Worm (Caenorhabditis elegans): ENCODE data around the gene K07C5.13.

Gene K07C5.13

ce11 chrV:10320101-10320761 is 21.6 kb upstream of the K07C5.13 start, which contains the start of the genes gna-1 and B0024.13:
Gene gna-1 (minus strand): TSS chrV:10320151.
Gene B0024.13 (plus strand): TSS chrV:10320711.
- no peak for TF ChIP-seq nhr-21 (tag; optimal IDR thresholded peaks at IDR 0.05)
- peak; percentile 25 for TF ChIP-seq nhr-129 (tag; optimal IDR thresholded peaks at IDR 0.05)
- peak; percentile 53 for TF ChIP-seq snpc-4 (tag; optimal IDR thresholded peaks at IDR 0.05)
- TF ChIP-seq ceh-82 (tag; optimal IDR thresholded peaks at IDR 0.05), result no peak
- TF ChIP-seq nhr-237 (tag; optimal IDR thresholded peaks at IDR 0.05), result no peak
- no peak for TF ChIP-seq unc-39 (tag; optimal IDR thresholded peaks at IDR 0.05)
- peak; percentile 52 for TF ChIP-seq F13H6.1 (tag; optimal IDR thresholded peaks at IDR 0.05)
- no peak for TF ChIP-seq mdl-1 (tag; optimal IDR thresholded peaks at IDR 0.05)
- no peak for TF ChIP-seq nhr-6 (tag; optimal IDR thresholded peaks at IDR 0.05)
- no peak for TF ChIP-seq lin-39 (tag; optimal IDR thresholded peaks at IDR 0.05)
- TF ChIP-seq egl-27 (tag; optimal IDR thresholded peaks at IDR 0.05), result no peak
- TF ChIP-seq nhr-12 (tag; optimal IDR thresholded peaks at IDR 0.05), result no peak
- no peak for TF ChIP-seq alr-1 (tag; optimal IDR thresholded peaks at IDR 0.05)
- TF ChIP-seq lin-11 (tag; optimal IDR thresholded peaks at IDR 0.05), result no peak
- TF ChIP-seq sma-9 (GFP tag; optimal IDR thresholded peaks at IDR 0.05), result peak; percentile 86
- TF ChIP-seq sma-9 (tag; optimal IDR thresholded peaks at IDR 0.05), result no peak
- no peak for TF ChIP-seq gmeb-1 (tag; optimal IDR thresholded peaks at IDR 0.05)
- no peak for TF ChIP-seq unc-62 (GFP tag; optimal IDR thresholded peaks at IDR 0.05)
- TF ChIP-seq elt-3 (tag; optimal IDR thresholded peaks at IDR 0.05), result no peak
- TF ChIP-seq nhr-10 (tag; optimal IDR thresholded peaks at IDR 0.05), result no peak
- TF ChIP-seq skn-1 (tag; optimal IDR thresholded peaks at IDR 0.05), result no peak
- no peak for TF ChIP-seq aly-2 (tag; optimal IDR thresholded peaks at IDR 0.05)
- no peak for TF ChIP-seq blmp-1 (tag; optimal IDR thresholded peaks at IDR 0.05; ENCODE audit: insufficient read depth)
- peak; percentile 69 for TF ChIP-seq C34F6.9 (tag; optimal IDR thresholded peaks at IDR 0.05)
- TF ChIP-seq nhr-77 (tag; optimal IDR thresholded peaks at IDR 0.05), result no peak
- no peak for TF ChIP-seq ama-1 (optimal IDR thresholded peaks at IDR 0.05)
- TF ChIP-seq Y55F3AM.14 (GFP tag; optimal IDR thresholded peaks at IDR 0.05), result no peak
- TF ChIP-seq sma-3 (GFP tag; optimal IDR thresholded peaks at IDR 0.05), result peak; percentile 76
- TF ChIP-seq zag-1 (tag; optimal IDR thresholded peaks at IDR 0.05), result no peak
- TF ChIP-seq nhr-23 (tag; optimal IDR thresholded peaks at IDR 0.05), result no peak
- no peak for TF ChIP-seq dmd-4 (tag; optimal IDR thresholded peaks at IDR 0.05)
- no peak for TF ChIP-seq nhr-25 (tag; optimal IDR thresholded peaks at IDR 0.05)
- TF ChIP-seq ztf-1 (GFP tag; conservative IDR thresholded peaks at IDR 0.05), result no peak
- no peak for TF ChIP-seq elt-1 (tag; optimal IDR thresholded peaks at IDR 0.05)
- no peak for TF ChIP-seq mbf-1 (tag; optimal IDR thresholded peaks at IDR 0.05)
- no peak for TF ChIP-seq ceh-16 (tag; optimal IDR thresholded peaks at IDR 0.05)
- peak; percentile 66 for TF ChIP-seq crh-2 (tag; optimal IDR thresholded peaks at IDR 0.05)
- TF ChIP-seq fos-1 (tag; optimal IDR thresholded peaks at IDR 0.05), result peak; percentile 34

ce11 chrV:10323537-10323936 is 18.3 kb upstream of the K07C5.13 start:
- TF ChIP-seq nhr-237 (tag; optimal IDR thresholded peaks at IDR 0.05) (no peak), nhr-21 (tag; optimal IDR thresholded peaks at IDR 0.05) (no peak), nhr-10 (tag; optimal IDR thresholded peaks at IDR 0.05) (no peak), blmp-1 (tag; optimal IDR thresholded peaks at IDR 0.05; ENCODE audit: insufficient read depth) (no peak), nhr-23 (tag; optimal IDR thresholded peaks at IDR 0.05) (no peak), ztf-1 (GFP tag; conservative IDR thresholded peaks at IDR 0.05) (no peak), elt-3 (tag; optimal IDR thresholded peaks at IDR 0.05) (no peak), unc-39 (tag; optimal IDR thresholded peaks at IDR 0.05) (no peak), ceh-16 (tag; optimal IDR thresholded peaks at IDR 0.05) (no peak), peb-1 (tag; optimal IDR thresholded peaks at IDR 0.05) (no peak), nhr-25 (tag; optimal IDR thresholded peaks at IDR 0.05) (no peak), nhr-11 (tag; optimal IDR thresholded peaks at IDR 0.05) (no peak), sem-4 (tag; optimal IDR thresholded peaks at IDR 0.05) (no peak), zag-1 (tag; optimal IDR thresholded peaks at IDR 0.05) (no peak), snpc-4 (tag; optimal IDR thresholded peaks at IDR 0.05) (no peak), dmd-4 (tag; optimal IDR thresholded peaks at IDR 0.05) (no peak), ZK546.5 (tag; optimal IDR thresholded peaks at IDR 0.05) (no peak)
